Worm (Caenorhabditis elegans): Measurements from ENCODE around the gene srz-78.
A peak's percentile ranks its signal among the peaks of the same experiment; 100 is the strongest.

Gene srz-78

DNA sequence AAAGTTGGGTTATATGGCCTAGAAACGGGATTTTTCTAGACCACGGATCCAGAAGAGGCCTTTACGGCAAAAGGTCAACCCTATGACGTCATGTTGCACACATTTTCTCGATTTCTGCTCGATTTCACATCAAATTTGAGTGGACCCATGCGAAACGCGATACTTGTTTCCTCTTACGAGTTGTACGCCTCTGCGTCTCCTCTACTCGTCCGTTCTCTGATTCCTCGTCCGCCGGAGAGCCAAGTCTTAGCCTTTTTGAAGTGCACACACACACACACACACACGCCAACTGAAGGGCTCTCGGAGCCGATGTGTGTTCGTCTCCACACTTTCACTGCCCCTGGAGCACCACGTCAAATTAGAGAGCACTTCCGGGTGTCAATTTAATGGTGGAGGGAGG is 29.4 kb downstream of the srz-78 start (continued):
- TF ChIP-seq lim-6 (tag; optimal IDR thresholded peaks at IDR 0.05) (no peak), ztf-16 (tag; optimal IDR thresholded peaks at IDR 0.05) (no peak), elt-2 (tag; optimal IDR thresholded peaks at IDR 0.05) (no peak), eyg-1 (tag; optimal IDR thresholded peaks at IDR 0.05) (peak; percentile 21), hlh-13 (GFP tag; optimal IDR thresholded peaks at IDR 0.05) (no peak), tbx-7 (tag; optimal IDR thresholded peaks at IDR 0.05) (no peak), ttx-3 (tag; optimal IDR thresholded peaks at IDR 0.05) (no peak), K02D7.2 (tag; optimal IDR thresholded peaks at IDR 0.05) (no peak), unc-42 (tag; optimal IDR thresholded peaks at IDR 0.05) (no peak), ceh-19 (GFP tag; optimal IDR thresholded peaks at IDR 0.05) (no peak), dve-1 (tag; optimal IDR thresholded peaks at IDR 0.05) (no peak), odd-2 (tag; optimal IDR thresholded peaks at IDR 0.05) (no peak), mec-3 (tag; optimal IDR thresholded peaks at IDR 0.05; ENCODE audit: borderline replicate concordance) (no peak), fax-1 (tag; optimal IDR thresholded peaks at IDR 0.05) (no peak), nfya-1 (tag; optimal IDR thresholded peaks at IDR 0.05) (no peak), ceh-6 (GFP tag; optimal IDR thresholded peaks at IDR 0.05) (no peak), pat-9 (tag; optimal IDR thresholded peaks at IDR 0.05) (no peak), npax-4 (tag; optimal IDR thresholded peaks at IDR 0.05) (no peak), ref-2 (tag; optimal IDR thresholded peaks at IDR 0.05) (peak; percentile 63), hlh-8 (tag; optimal IDR thresholded peaks at IDR 0.05) (no peak), tbx-2 (tag; optimal IDR thresholded peaks at IDR 0.05) (peak; percentile 11), unc-86 (tag; optimal IDR thresholded peaks at IDR 0.05) (no peak), sox-2 (GFP tag; IDR thresholded peaks at IDR 0.05) (no peak), ceh-22 (tag; optimal IDR thresholded peaks at IDR 0.05) (peak; percentile 36), ama-1 (optimal IDR thresholded peaks at IDR 0.05) (no peak), ceh-2 (tag; optimal IDR thresholded peaks at IDR 0.05) (peak; percentile 39), pha-2 (tag; optimal IDR thresholded peaks at IDR 0.05) (no peak), pros-1 (tag; optimal IDR thresholded peaks at IDR 0.05) (no peak), nhr-232 (tag; optimal IDR thresholded peaks at IDR 0.05) (no peak), lin-11 (tag; optimal IDR thresholded peaks at IDR 0.05) (no peak), dmd-4 (tag; optimal IDR thresholded peaks at IDR 0.05; ENCODE audit: borderline replicate concordance) (no peak), hlh-30 (tag; optimal IDR thresholded peaks at IDR 0.05; ENCODE audit: insufficient read depth) (no peak), ceh-14 (tag; optimal IDR thresholded peaks at IDR 0.05) (no peak), ceh-30 (tag; optimal IDR thresholded peaks at IDR 0.05) (no peak), ceh-34 (tag; optimal IDR thresholded peaks at IDR 0.05) (peak; percentile 95), ceh-48 (tag; optimal IDR thresholded peaks at IDR 0.05) (no peak), gmeb-2 (tag; optimal IDR thresholded peaks at IDR 0.05) (no peak), ets-4 (tag; optimal IDR thresholded peaks at IDR 0.05) (no peak), sox-4 (tag; optimal IDR thresholded peaks at IDR 0.05) (no peak), fkh-10 (GFP tag; optimal IDR thresholded peaks at IDR 0.05) (no peak), ceh-24 (tag; optimal IDR thresholded peaks at IDR 0.05) (no peak), syd-9 (tag; optimal IDR thresholded peaks at IDR 0.05) (peak; percentile 7), hlh-6 (tag; optimal IDR thresholded peaks at IDR 0.05) (no peak), hlh-15 (tag; optimal IDR thresholded peaks at IDR 0.05) (no peak), unc-55 (GFP tag; optimal IDR thresholded peaks at IDR 0.05) (no peak), pax-1 (tag; optimal IDR thresholded peaks at IDR 0.05) (no peak)

DNA sequence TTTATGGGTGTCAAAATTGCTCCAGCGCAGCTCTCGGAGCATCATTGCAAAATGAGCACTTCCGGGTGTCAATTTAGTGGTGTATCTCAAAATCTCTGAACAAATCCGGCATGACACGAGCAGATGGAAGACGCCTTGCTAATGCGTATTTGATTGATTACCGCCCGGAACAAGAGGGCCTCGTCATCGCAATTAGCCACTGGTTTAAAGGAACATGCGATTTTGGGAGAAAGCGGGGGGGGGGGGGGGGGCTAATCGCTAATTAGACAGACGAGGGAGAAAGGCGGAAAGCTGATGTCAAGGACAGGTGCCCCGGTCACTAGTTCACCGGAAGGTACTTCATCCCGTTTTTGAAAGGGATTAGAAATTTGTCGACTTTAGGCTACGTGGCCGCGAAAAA is 30.1 kb downstream of the srz-78 start:
- TF ChIP-seq ceh-14 (tag; optimal IDR thresholded peaks at IDR 0.05) (no peak), ceh-31 (tag; optimal IDR thresholded peaks at IDR 0.05) (peak; percentile 59), ceh-9 (tag; optimal IDR thresholded peaks at IDR 0.05) (no peak), elt-2 (tag; optimal IDR thresholded peaks at IDR 0.05) (no peak), ttx-3 (tag; optimal IDR thresholded peaks at IDR 0.05) (peak; percentile 8), ceh-48 (tag; optimal IDR thresholded peaks at IDR 0.05) (peak; percentile 28), K02D7.2 (tag; optimal IDR thresholded peaks at IDR 0.05) (no peak), ref-2 (tag; optimal IDR thresholded peaks at IDR 0.05) (peak; percentile 23), hlh-6 (tag; optimal IDR thresholded peaks at IDR 0.05) (no peak), ceh-30 (tag; optimal IDR thresholded peaks at IDR 0.05) (no peak), fkh-6 (tag; optimal IDR thresholded peaks at IDR 0.05) (no peak), ama-1 (optimal IDR thresholded peaks at IDR 0.05) (no peak), pat-9 (tag; optimal IDR thresholded peaks at IDR 0.05) (no peak), pax-1 (tag; optimal IDR thresholded peaks at IDR 0.05) (no peak), ceh-6 (GFP tag; optimal IDR thresholded peaks at IDR 0.05) (peak; percentile 36), hlh-15 (tag; optimal IDR thresholded peaks at IDR 0.05) (no peak), lim-6 (tag; optimal IDR thresholded peaks at IDR 0.05) (no peak), nhr-11 (tag; optimal IDR thresholded peaks at IDR 0.05) (no peak), che-1 (tag; optimal IDR thresholded peaks at IDR 0.05) (no peak), hlh-30 (tag; optimal IDR thresholded peaks at IDR 0.05; ENCODE audit: insufficient read depth) (no peak), ztf-16 (tag; optimal IDR thresholded peaks at IDR 0.05) (no peak), K09A11.1 (tag; optimal IDR thresholded peaks at IDR 0.05; ENCODE audit: insufficient read depth) (no peak), fax-1 (tag; optimal IDR thresholded peaks at IDR 0.05) (no peak), unc-55 (GFP tag; optimal IDR thresholded peaks at IDR 0.05) (peak; percentile 25)

Measured in whole organism, late embryonic.